Worm (Caenorhabditis elegans): Measurements from ENCODE around the gene C08B6.18.

The C08B6.18 gene

DNA sequence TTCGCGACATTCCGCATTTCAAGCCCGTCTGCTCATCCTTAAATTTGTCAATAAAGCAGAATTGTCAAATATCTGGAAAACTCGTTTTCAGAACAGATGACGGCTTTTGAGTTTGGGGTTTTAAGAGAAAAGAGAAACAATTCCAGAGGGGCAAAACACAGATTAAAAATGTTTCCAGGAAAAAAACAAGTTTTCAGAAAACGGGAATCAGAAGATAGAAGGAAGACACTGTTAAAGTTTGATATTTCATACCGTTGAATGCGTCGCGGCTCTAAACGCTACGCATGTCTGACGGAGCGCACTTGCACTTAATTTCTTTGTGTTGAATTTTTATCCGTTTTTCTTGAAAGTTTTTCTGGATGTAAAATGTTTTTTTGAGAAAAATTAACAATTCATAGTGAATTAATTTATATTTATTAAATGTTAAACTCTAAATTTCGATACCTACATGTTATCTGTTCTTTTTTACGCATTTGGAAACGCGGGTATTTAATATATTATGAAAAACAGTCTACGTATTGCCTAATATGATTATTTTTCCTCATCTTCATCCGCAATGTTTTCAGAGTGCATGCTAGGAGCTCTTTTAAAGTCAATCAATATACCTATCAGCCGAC, at the start of gene C08B6.18, which contains the start of the genes wdr-20 and C08B6.8:
C08B6.18 (minus strand) TSS at position 51 of the 617 bp plus-strand sequence.
wdr-20 (minus strand) TSS at position 82 of the 617 bp plus-strand sequence.
C08B6.8 (plus strand) TSS at position 567 of the 617 bp plus-strand sequence.
- TF ChIP-seq unc-62 (GFP tag; optimal IDR thresholded peaks at IDR 0.05) = no peak

DNA sequence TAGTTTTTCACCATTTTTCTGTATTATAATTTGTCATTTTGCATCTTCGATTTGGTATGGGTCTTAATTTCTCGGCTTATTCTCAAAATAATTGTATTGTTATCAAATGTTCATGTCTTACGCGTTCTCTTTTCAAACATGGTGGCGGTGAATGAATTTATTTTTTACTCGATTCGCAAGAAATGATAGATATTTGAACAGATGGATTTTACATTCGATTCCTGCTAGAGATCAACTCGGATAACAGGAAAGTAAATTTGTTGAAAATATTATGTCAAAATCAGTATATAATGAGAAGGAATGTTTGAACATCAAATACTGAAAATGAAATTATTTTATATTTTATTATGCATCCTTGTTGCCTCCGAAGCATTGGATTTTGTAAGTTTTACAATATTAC, 49.1 kb upstream of the C08B6.18 start, which contains the start of gene ZK856.4:
ZK856.4 (plus strand) TSS at position 301 of the 400 bp plus-strand sequence.
- no peak for TF ChIP-seq unc-62 (GFP tag; optimal IDR thresholded peaks at IDR 0.05)

DNA sequence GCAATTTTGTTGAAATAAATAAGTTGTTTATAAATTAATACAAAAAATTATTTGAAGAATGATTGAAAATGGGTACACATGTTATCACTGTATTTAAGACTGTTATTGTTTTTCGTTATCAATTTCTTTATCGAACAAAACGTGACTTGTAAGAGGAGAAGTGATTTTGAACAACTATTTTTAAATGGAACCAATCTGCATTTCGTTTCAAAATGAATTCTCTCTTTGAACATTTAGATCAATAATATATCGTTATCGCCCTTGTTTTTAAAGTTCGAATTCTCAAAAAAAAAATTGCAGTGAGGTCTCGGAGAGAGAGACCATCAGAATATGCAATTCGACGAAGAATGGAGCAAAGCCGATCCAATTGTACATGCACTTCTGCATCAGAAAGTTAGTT, 45.3 kb upstream of the C08B6.18 start, which contains the start of gene cul-5:
cul-5 (plus strand) TSS at position 301 of the 400 bp plus-strand sequence.
- TF ChIP-seq unc-62 (GFP tag; optimal IDR thresholded peaks at IDR 0.05) = no peak

DNA sequence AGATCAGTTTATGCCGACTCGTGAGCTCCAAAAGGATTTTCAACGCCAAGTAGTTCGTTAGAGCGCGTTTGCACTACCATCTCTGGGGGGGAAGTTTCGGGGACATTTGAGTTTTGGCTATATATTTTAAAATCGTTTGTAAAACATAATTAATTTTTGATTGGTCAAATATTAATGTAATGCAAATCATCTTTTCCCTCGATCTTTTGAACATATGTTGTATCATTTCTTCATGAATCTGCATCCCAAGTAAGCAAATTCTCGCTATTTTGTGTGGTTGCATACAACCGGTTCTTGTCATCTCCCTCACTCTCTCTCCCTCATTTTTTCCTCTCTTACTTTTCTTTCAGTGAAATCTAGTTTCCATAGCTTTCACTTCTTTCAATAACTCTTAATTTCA, 44.2 kb upstream of the C08B6.18 start:
- no peak for TF ChIP-seq unc-62 (GFP tag; optimal IDR thresholded peaks at IDR 0.05)

DNA sequence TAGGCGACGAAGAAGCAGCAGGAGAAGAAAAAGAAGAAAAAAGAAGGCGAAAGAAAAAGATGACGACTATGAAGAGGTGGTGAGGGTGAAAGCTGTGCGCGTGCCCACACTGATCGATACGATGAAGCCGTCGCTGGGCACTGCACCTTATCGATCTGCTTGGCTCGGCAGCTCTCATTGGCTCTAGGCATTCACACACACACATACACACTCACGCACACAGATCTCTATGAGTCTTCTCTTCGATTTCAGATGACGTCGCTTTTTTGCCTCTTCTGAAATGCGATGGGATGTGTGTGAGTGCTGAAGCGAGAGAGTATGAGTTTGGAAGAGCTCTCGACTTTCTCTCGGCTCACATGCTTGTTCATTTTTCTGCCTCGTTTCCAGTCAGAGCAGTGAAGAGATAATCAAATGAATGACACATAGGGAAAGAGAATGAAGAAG, 40.7 kb upstream of the C08B6.18 start:
- TF ChIP-seq unc-62 (GFP tag; optimal IDR thresholded peaks at IDR 0.05) = no peak

DNA sequence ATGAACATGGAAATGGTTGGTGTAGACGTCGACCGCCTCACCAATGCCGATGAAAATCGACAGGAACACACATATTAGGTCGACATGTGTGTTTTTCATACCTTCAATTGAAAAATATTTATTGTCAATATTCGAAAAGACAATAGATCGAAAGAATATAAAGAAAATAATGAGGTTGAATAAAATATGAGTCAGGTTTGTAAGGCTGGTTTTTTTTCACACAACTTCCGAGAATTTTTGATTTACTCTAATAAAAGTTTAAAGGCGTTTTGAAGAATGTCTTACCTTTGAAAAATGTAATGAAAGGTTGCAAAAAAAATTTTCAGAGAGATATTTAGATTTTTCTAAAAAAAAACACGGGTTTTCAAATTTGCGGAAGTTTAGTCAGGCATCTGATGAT, 39.7 kb upstream of the C08B6.18 start, which contains the start of gene egl-3:
egl-3 (minus strand) TSS at position 101 of the 400 bp plus-strand sequence.
- TF ChIP-seq unc-62 (GFP tag; optimal IDR thresholded peaks at IDR 0.05) = no peak

DNA sequence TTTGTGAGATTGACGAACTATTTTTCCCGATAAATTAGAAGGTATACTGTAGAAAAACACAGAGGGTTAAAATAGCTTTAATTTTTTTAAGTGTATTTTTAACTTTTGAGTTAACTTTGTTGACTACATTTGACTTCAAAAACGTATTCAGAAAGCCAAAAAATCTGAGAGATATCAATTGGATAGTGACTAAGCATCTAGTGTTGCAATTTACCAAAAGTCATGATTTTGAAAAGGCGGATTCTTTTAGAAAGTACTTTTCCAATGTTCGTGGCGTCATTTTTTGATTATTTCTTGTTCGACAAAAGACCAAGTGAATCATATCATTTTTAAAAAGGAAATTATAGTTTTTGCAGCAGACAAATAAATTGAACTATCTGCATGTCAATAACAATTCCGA, 34.9 kb upstream of the C08B6.18 start:
- no peak for TF ChIP-seq unc-62 (GFP tag; optimal IDR thresholded peaks at IDR 0.05)

DNA sequence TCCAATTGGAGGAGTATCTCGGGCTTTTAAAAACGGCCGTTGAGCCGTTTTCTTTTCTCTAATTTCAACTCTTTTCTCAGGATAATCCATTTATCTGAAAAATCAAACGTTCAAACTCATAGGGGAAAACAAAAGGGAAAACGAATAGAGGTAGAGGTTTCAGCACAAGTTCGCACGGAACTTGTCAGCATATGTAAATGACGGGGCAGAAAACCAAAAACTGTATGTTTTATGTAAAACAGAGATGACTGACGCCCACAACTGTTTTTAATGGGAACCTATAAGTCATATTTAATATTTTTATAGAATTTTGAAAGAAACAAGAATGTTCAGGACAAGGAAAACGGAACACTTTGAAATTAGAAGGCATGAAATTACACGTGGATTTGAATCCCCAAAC, 32.4 kb upstream of the C08B6.18 start, which contains the start of gene C51E3.6:
C51E3.6 (minus strand) TSS at position 101 of the 400 bp plus-strand sequence.
- no peak for TF ChIP-seq unc-62 (GFP tag; optimal IDR thresholded peaks at IDR 0.05)

DNA sequence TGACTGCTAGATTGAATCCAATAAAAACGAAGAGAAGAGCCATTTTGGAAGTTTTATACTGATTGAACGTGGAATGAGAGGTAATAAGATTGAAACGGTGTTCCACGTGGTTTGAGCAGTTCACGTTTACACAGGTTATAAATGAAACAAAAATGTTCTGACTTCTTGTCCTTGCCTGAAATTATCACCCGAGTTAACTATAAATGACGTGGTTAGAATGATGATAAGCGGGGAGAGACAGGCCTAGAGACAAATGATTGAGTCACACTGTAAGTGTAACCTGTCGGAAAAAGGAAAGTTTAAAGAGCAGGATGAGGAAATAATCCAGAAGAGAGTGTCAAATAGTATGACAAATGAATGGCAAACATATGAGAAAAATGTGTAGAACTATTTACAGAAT, 27.0 kb upstream of the C08B6.18 start, which contains the start of gene C51E3.10:
C51E3.10 (minus strand) TSS at position 181 of the 400 bp plus-strand sequence.
- no peak for TF ChIP-seq unc-62 (GFP tag; optimal IDR thresholded peaks at IDR 0.05)

DNA sequence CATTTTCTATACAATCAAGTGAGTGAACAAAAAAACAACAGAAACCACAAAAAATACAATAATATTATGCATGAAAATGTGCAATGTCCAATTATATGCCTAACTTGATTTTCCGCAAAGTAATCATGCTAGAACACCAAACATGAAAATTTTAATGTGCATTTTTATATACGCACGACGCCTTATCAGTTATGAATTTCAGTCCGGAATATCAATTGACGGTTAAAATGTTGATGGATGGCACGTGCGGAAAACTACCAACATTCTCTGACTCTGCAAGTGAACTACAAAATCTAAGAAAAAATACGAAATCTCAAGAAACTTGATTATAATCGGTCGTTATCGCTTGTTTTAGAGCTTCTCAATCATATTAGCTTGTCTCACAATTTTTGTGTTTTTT, 26.0 kb upstream of the C08B6.18 start:
- TF ChIP-seq unc-62 (GFP tag; optimal IDR thresholded peaks at IDR 0.05) = no peak

DNA sequence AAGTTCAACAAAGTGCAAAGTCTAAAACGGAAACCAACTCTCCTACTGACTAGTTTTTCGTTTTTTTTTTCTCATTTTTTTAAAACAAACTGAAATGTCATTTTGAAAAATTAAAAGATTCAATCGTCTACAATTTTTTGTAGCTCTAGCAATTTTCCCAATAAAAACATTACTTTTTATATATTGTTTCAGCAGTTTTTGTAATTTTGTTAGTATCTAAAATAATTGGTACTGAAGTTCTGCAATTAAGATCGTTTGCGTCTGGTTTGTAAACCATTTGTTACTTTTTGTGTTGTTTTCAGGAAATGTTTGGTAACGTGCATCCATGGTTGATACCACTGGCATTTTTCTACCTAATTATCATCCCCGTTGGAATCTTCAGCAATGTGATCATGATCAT, 24.6 kb upstream of the C08B6.18 start, which contains the start of gene srsx-30:
srsx-30 (plus strand) TSS at position 301 of the 400 bp plus-strand sequence.
- no peak for TF ChIP-seq unc-62 (GFP tag; optimal IDR thresholded peaks at IDR 0.05)

DNA sequence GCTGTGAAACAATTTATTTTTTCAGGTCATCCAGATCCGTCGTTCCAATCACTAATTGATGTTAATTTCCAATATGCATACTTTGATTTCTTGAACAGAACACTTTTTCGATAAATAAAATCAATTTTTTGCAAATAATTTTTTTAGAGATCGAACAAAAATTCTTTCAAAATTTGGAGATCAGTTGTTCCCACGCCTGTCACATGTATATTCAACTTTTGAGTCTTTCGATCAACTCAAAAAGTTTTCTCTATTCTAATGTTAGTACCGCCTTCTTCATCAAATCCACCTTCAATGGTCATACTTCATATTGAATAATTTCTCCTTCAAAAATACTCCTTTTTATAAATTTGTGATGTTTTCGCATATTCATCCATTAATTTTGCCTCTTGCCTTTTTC, 20.8 kb upstream of the C08B6.18 start, which contains the start of gene srsx-29:
srsx-29 (plus strand) TSS at position 301 of the 400 bp plus-strand sequence.
- no peak for TF ChIP-seq unc-62 (GFP tag; optimal IDR thresholded peaks at IDR 0.05)

DNA sequence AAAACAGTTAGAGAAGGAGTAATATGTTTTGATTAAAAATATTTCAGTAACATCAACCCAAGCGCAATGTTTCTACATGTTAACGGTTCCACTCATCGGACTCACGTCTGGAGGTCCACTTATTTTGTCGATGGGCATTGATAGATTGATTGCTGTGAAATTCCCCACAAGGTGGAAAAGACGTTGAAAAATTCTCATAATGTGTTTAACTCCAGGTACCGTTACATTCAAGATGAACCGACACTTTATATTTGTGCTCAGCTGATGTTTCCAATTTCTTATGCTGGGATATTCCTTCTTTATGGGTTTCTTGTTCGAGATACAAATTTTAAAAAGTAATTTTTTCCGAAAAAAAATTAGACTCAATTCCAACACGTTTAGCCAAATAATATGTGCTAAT, 19.1 kb upstream of the C08B6.18 start:
- no peak for TF ChIP-seq unc-62 (GFP tag; optimal IDR thresholded peaks at IDR 0.05)

DNA sequence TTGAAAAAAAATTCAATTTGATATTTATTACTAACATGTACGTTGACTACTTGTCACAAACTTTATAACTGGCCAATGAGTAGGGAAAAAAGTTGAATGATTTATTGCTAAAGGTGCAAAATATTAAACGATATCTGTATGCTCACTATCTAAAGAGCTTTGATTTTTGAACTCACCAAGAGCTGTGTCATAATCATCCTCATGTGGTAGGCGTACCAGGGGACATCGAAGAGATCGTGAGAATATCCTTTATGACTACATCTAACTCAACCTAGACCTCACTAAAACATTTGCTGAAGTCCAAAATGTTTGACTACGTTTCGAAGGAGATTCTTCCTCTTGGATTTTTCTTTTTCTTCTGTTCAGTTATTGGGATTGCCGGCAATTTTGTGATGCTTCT, 18.4 kb upstream of the C08B6.18 start, which contains the start of gene srsx-28:
srsx-28 (plus strand) TSS at position 301 of the 400 bp plus-strand sequence.
- TF ChIP-seq unc-62 (GFP tag; optimal IDR thresholded peaks at IDR 0.05) = no peak

DNA sequence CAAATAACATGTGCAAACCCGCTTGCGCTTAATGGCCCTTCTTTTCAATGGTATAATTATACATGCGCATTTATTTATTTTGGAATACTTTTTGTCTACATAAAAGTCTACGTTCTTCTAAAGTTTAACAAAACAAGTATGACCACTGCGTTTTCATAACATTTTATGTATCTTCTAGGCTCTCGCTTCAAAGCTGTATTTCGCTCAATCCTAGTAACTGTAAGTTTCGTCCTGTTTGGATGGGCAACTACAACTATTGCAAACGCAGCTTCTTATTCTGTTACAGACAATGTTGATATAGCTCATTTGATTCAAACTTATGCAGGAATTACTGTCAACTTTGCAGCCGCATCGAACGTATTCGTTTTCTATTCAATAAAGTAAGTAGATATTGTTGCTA, 15.8 kb upstream of the C08B6.18 start, which contains the start of gene srsx-27:
srsx-27 (plus strand) TSS at position 301 of the 400 bp plus-strand sequence.
- no peak for TF ChIP-seq unc-62 (GFP tag; optimal IDR thresholded peaks at IDR 0.05)

DNA sequence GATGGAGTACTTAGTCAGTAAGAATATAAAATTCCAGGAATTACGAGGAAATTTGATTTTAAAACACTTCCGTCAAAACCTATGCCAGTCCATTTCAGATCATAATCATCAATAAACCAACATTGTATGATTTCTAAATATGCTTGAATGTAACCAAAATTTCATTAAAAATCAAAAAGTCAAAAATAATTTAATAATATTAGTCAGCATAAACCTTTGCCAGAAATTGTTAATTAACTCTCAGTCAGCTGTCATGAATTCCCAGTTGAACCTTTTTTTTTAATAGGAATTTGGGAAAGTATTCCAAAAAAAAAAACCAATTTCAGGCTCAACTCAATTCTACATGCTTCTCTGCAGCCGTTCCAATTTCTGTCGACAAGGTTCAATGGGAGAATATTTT, 14.4 kb upstream of the C08B6.18 start, which contains the start of gene srsx-26:
srsx-26 (plus strand) TSS at position 301 of the 400 bp plus-strand sequence.
- no peak for TF ChIP-seq unc-62 (GFP tag; optimal IDR thresholded peaks at IDR 0.05)

DNA sequence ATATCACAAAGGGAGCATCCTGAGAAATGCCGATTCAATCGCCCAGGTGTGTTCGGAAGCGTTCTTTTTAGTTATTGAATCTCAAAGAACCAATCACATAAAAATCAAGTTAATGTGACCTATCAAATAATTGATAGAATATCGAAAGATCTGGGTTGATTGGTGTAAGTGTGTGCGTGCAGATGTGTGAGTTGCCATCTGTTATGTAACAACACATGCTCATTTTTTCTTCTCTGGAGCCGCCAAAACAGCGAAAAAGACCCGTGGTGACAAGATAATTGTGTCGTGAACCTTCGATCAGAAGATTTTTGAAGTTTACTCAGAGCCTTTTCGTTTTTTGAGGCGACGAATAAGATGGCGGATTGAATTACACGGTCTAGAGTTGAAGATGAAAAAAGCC, 12.9 kb upstream of the C08B6.18 start:
- no peak for TF ChIP-seq unc-62 (GFP tag; optimal IDR thresholded peaks at IDR 0.05)

Data from whole organism, dauer.